Fruit fly (Drosophila melanogaster) whole organism, embryonic: ENCODE results near the gene lectin-37Da.

ENCODE experiments used
- Ada2b ChIP-seq: fragments of 200-800 bp; sonication (Bioruptor generic); IDR thresholded peaks from 2 replicates; pipeline ENCODE4 v1.3.6; 2022; ENCODE audit warnings: missing biosample characterization, missing genetic modification characterization
- Atf3 ChIP-seq: fragments of 200-800 bp; sonication (Bioruptor generic); optimal IDR thresholded peaks from 3 replicates; lab custom pipeline; 2016; ENCODE audit warnings: missing biosample characterization, missing genetic modification characterization
- CG1233 ChIP-seq: fragments of 200-800 bp; sonication (Bioruptor generic); optimal IDR thresholded peaks from 4 replicates; lab custom pipeline; 2018; ENCODE audit warnings: missing biosample characterization, mild to moderate bottlenecking, missing genetic modification characterization
- CG12659 ChIP-seq: fragments of 200-800 bp; sonication (Bioruptor generic); optimal IDR thresholded peaks from 3 replicates; lab custom pipeline; 2017; ENCODE audit warnings: mild to moderate bottlenecking, missing biosample characterization, missing genetic modification reagents, missing genetic modification characterization
- CG14050 ChIP-seq: fragments of 200-800 bp; sonication (Bioruptor generic); IDR thresholded peaks from 3 replicates; pipeline ENCODE4 v1.3.6; 2022; ENCODE audit warnings: missing biosample characterization, missing genetic modification characterization
- CG14710 ChIP-seq: fragments of 200-800 bp; sonication (Bioruptor generic); optimal IDR thresholded peaks from 3 replicates; lab custom pipeline; 2019; ENCODE audit warnings: missing biosample characterization, mild to moderate bottlenecking, missing genetic modification characterization, moderate library complexity
- CG15011 ChIP-seq: fragments of 200-800 bp; sonication (Bioruptor generic); optimal IDR thresholded peaks from 3 replicates; lab custom pipeline; 2018; ENCODE audit warnings: missing biosample characterization, mild to moderate bottlenecking, missing genetic modification characterization
- CG15479 ChIP-seq: fragments of 200-800 bp; sonication (Bioruptor generic); optimal IDR thresholded peaks from 3 replicates; lab custom pipeline; 2019; ENCODE audit warnings: missing biosample characterization, mild to moderate bottlenecking, missing genetic modification characterization, moderate library complexity
- CG1602 ChIP-seq: fragments of 200-800 bp; sonication (Bioruptor generic); optimal IDR thresholded peaks from 3 replicates; lab custom pipeline; 2016; ENCODE audit warnings: missing biosample characterization, missing genetic modification characterization
- CG17359 ChIP-seq: fragments of 200-800 bp; sonication (Bioruptor generic); optimal IDR thresholded peaks from 3 replicates; lab custom pipeline; 2018; ENCODE audit warnings: missing biosample characterization, mild to moderate bottlenecking, missing genetic modification characterization, moderate library complexity
- CG2199 ChIP-seq: fragments of 200-800 bp; sonication (Bioruptor generic); IDR thresholded peaks from 3 replicates; pipeline ENCODE4 v1.3.6; 2022; ENCODE audit warnings: missing biosample characterization, missing genetic modification characterization
- CG2889 ChIP-seq: fragments of 200-800 bp; sonication (Bioruptor generic); IDR thresholded peaks from 3 replicates; pipeline ENCODE4 v1.3.6; 2022; ENCODE audit warnings: missing biosample characterization, missing genetic modification characterization
- CG30403 ChIP-seq: fragments of 200-800 bp; sonication (Bioruptor generic); optimal IDR thresholded peaks from 3 replicates; lab custom pipeline; 2016; ENCODE audit warnings: missing biosample characterization, missing genetic modification characterization
- CG33557 ChIP-seq: fragments of 200-800 bp; sonication (Bioruptor generic); optimal IDR thresholded peaks from 2 replicates; lab custom pipeline; 2019; ENCODE audit warnings: missing biosample characterization, mild to moderate bottlenecking, missing genetic modification characterization, moderate library complexity
- CG4404 ChIP-seq: fragments of 200-800 bp; sonication (Bioruptor generic); IDR thresholded peaks from 2 replicates; pipeline ENCODE4 v1.3.6; 2022; ENCODE audit warnings: missing biosample characterization, missing genetic modification characterization
- CG6175 ChIP-seq: fragments of 200-800 bp; sonication (Bioruptor generic); IDR thresholded peaks from 3 replicates; pipeline ENCODE4 v1.3.6; 2022; ENCODE audit warnings: missing biosample characterization, missing genetic modification characterization
- CG7786 ChIP-seq: fragments of 200-800 bp; sonication (Bioruptor generic); optimal IDR thresholded peaks from 2 replicates; lab custom pipeline; 2016; ENCODE audit warnings: missing biosample characterization, missing genetic modification characterization
- CG8089 ChIP-seq: fragments of 200-800 bp; sonication (Bioruptor generic); optimal IDR thresholded peaks from 3 replicates; lab custom pipeline; 2016; ENCODE audit warnings: missing biosample characterization, missing genetic modification characterization
- CG8290 ChIP-seq, 3 experiments: fragments of 200-800 bp; sonication (Bioruptor generic); optimal IDR thresholded peaks; 2 replicates each; lab custom pipeline; 2016 to 2019; ENCODE audit warnings: missing biosample characterization in 3 of 3, missing genetic modification characterization in 3 of 3, mild to moderate bottlenecking in 2 of 3, moderate library complexity in 1 of 3
- CG9932 ChIP-seq: fragments of 200-800 bp; sonication (Bioruptor generic); IDR thresholded peaks from 2 replicates; pipeline ENCODE4 v1.3.6; 2022; ENCODE audit warnings: missing biosample characterization, missing genetic modification characterization
- CHES-1-like ChIP-seq: fragments of 200-800 bp; sonication (Bioruptor generic); optimal IDR thresholded peaks from 2 replicates; lab custom pipeline; 2016; ENCODE audit warnings: missing biosample characterization, missing genetic modification characterization
- Camta ChIP-seq: fragments of 200-800 bp; sonication (Bioruptor generic); optimal IDR thresholded peaks from 2 replicates; lab custom pipeline; 2016; ENCODE audit warnings: missing biosample characterization, missing genetic modification characterization
- Fer1 ChIP-seq: fragments of 200-800 bp; sonication (Bioruptor generic); optimal IDR thresholded peaks from 2 replicates; lab custom pipeline; 2017; ENCODE audit warnings: missing biosample characterization, mild to moderate bottlenecking, missing genetic modification characterization
- Fer2 ChIP-seq: fragments of 200-800 bp; sonication (Bioruptor generic); optimal IDR thresholded peaks from 2 replicates; lab custom pipeline; 2018; ENCODE audit warnings: missing biosample characterization, mild to moderate bottlenecking, missing genetic modification characterization, moderate library complexity
- Fer3 ChIP-seq: fragments of 200-800 bp; sonication (Bioruptor generic); optimal IDR thresholded peaks from 2 replicates; lab custom pipeline; 2018; ENCODE audit warnings: missing biosample characterization, mild to moderate bottlenecking, missing genetic modification characterization, moderate library complexity
- Hand ChIP-seq: fragments of 200-800 bp; sonication (Bioruptor generic); optimal IDR thresholded peaks from 2 replicates; lab custom pipeline; 2017; ENCODE audit warnings: mild to moderate bottlenecking, missing biosample characterization, missing genetic modification reagents, missing genetic modification characterization
- Hr51 ChIP-seq, 2 experiments: fragments of 200-800 bp; sonication (Bioruptor generic); optimal IDR thresholded peaks; 2 replicates in 1 of 2; 3 replicates in 1 of 2; lab custom pipeline; 2016 to 2018; ENCODE audit warnings: missing biosample characterization in 2 of 2, missing genetic modification characterization in 2 of 2, mild to moderate bottlenecking in 1 of 2, moderate library complexity in 1 of 2
- NK7.1 ChIP-seq: fragments of 200-800 bp; sonication (Bioruptor generic); optimal IDR thresholded peaks from 3 replicates; lab custom pipeline; 2016; ENCODE audit warnings: missing biosample characterization, missing genetic modification characterization
- Ptx1 ChIP-seq: fragments of 200-800 bp; sonication (Bioruptor generic); IDR thresholded peaks from 2 replicates; pipeline ENCODE4 v1.3.6; 2022; ENCODE audit warnings: missing biosample characterization, missing genetic modification characterization
- Ravus ChIP-seq: fragments of 200-800 bp; sonication (Bioruptor generic); IDR thresholded peaks from 2 replicates; pipeline ENCODE4 v1.3.6; 2022; ENCODE audit warnings: missing biosample characterization, missing genetic modification characterization
- Taf1 ChIP-seq: fragments of 200-800 bp; sonication (Bioruptor generic); IDR thresholded peaks from 2 replicates; pipeline ENCODE4 v1.3.6; 2022; ENCODE audit warnings: missing biosample characterization, missing genetic modification characterization
- aop ChIP-seq: fragments of 200-800 bp; sonication (Bioruptor generic); IDR thresholded peaks from 2 replicates; pipeline ENCODE4 v1.3.6; 2022; ENCODE audit warnings: missing biosample characterization, missing genetic modification characterization
- ato ChIP-seq: fragments of 200-800 bp; sonication (Bioruptor generic); IDR thresholded peaks from 2 replicates; pipeline ENCODE4 v1.3.6; 2022; ENCODE audit warnings: missing biosample characterization, missing genetic modification characterization; ENCODE audit not compliant: partially characterized antibody
- cato ChIP-seq: fragments of 200-800 bp; sonication (Bioruptor generic); optimal IDR thresholded peaks from 2 replicates; lab custom pipeline; 2016; ENCODE audit warnings: missing biosample characterization, missing genetic modification characterization, borderline replicate concordance
- cg ChIP-seq: fragments of 200-800 bp; sonication (Bioruptor generic); optimal IDR thresholded peaks from 3 replicates; lab custom pipeline; 2019; ENCODE audit warnings: missing biosample characterization, mild to moderate bottlenecking, missing genetic modification characterization, moderate library complexity
- ci ChIP-seq: fragments of 200-800 bp; sonication (Bioruptor generic); IDR thresholded peaks from 3 replicates; pipeline ENCODE4 v1.3.6; 2022; ENCODE audit warnings: missing biosample characterization, missing genetic modification characterization
- gcm2 ChIP-seq: fragments of 200-800 bp; sonication (Bioruptor generic); optimal IDR thresholded peaks from 2 replicates; lab custom pipeline; 2016; ENCODE audit warnings: missing biosample characterization, missing genetic modification characterization
- lab ChIP-seq: fragments of 200-800 bp; sonication (Bioruptor generic); optimal IDR thresholded peaks from 3 replicates; lab custom pipeline; 2017; ENCODE audit warnings: missing biosample characterization, missing genetic modification characterization, mild to moderate bottlenecking, moderate library complexity, missing genetic modification reagents
- lmd ChIP-seq: fragments of 200-800 bp; sonication (Bioruptor generic); IDR thresholded peaks from 2 replicates; pipeline ENCODE4 v1.3.6; 2022; ENCODE audit warnings: missing biosample characterization, missing genetic modification characterization
- mam ChIP-seq: fragments of 200-800 bp; sonication (Bioruptor generic); optimal IDR thresholded peaks from 3 replicates; lab custom pipeline; 2016; ENCODE audit warnings: missing biosample characterization, missing genetic modification characterization
- pho ChIP-seq: fragments of 200-800 bp; sonication (Bioruptor generic); optimal IDR thresholded peaks from 2 replicates; lab custom pipeline; 2016; ENCODE audit warnings: missing biosample characterization, missing genetic modification characterization
- sens ChIP-seq: fragments of 200-800 bp; sonication (Bioruptor generic); peaks from one replicate; lab custom pipeline; 2016; ENCODE audit warnings: missing biosample characterization, missing genetic modification characterization
- sim ChIP-seq: fragments of 200-800 bp; sonication (Bioruptor generic); IDR thresholded peaks from 2 replicates; pipeline ENCODE4 v1.3.6; 2022; ENCODE audit warnings: missing biosample characterization, missing genetic modification characterization
- sima ChIP-seq: fragments of 200-800 bp; sonication (Bioruptor generic); optimal IDR thresholded peaks from 2 replicates; lab custom pipeline; 2016; ENCODE audit warnings: missing biosample characterization, missing genetic modification characterization
- sr ChIP-seq: fragments of 200-800 bp; sonication (Bioruptor generic); IDR thresholded peaks from 3 replicates; pipeline ENCODE4 v1.3.6; 2022; ENCODE audit warnings: missing biosample characterization, missing genetic modification characterization
- tio ChIP-seq: fragments of 200-800 bp; sonication (Bioruptor generic); optimal IDR thresholded peaks from 2 replicates; lab custom pipeline; 2017; ENCODE audit warnings: missing biosample characterization, missing genetic modification characterization, inconsistent platforms
- trh ChIP-seq: fragments of 200-800 bp; sonication (Bioruptor generic); optimal IDR thresholded peaks from 2 replicates; lab custom pipeline; 2016; ENCODE audit warnings: missing biosample characterization, missing genetic modification characterization
- twi ChIP-seq: fragments of 200-800 bp; optimal IDR thresholded peaks from 2 replicates; lab custom pipeline; 2019; ENCODE audit warnings: missing biosample characterization, mild to moderate bottlenecking, missing genetic modification characterization, moderate library complexity
- zen2 ChIP-seq: fragments of 200-800 bp; sonication (Bioruptor generic); IDR thresholded peaks from 3 replicates; pipeline ENCODE4 v1.3.6; 2022; ENCODE audit warnings: missing biosample characterization, missing genetic modification characterization; ENCODE audit not compliant: partially characterized antibody

Gene lectin-37Da

dm6 chr2L:19439598-19440230, 21.6 kb downstream of the lectin-37Da start (continued):
- TF ChIP-seq pho (GFP tag; lab: Kevin White, UChicago) (peak; percentile 86), cato (GFP tag; lab: Kevin White, UChicago) (peak; percentile 32), Ravus (GFP tag; lab: Robert Waterston, UW) (0 out of 2 replicates have a peak, but pooled peaks have one; percentile 8), Taf1 (GFP tag; lab: Robert Waterston, UW) (peak; percentile 30; the same call in 1 of the 2 replicates), Hand (GFP tag; lab: Kevin White, UChicago) (no peak), CG15479 (GFP tag; lab: Kevin White, UChicago) (no peak), lab (GFP tag; lab: Kevin White, UChicago) (peak; percentile 87), CG12659 (GFP tag; lab: Kevin White, UChicago) (peak; percentile 62), Ada2b (GFP tag; lab: Robert Waterston, UW) (peak; percentile 94), CG30403 (GFP tag; lab: Kevin White, UChicago) (peak; percentile 91), CG1602 (peak; percentile 83), lmd (peak; percentile 82), CG2199 (GFP tag; lab: Robert Waterston, UW) (no peak), Fer3 (peak; percentile 67), CG1233 (GFP tag; lab: Kevin White, UChicago) (peak; percentile 45), Camta (GFP tag; lab: Kevin White, UChicago) (peak; percentile 86), tio (GFP tag; lab: Kevin White, UChicago) (peak; percentile 46), mam (GFP tag; lab: Kevin White, UChicago) (peak; percentile 81), cg (no peak), gcm2 (GFP tag; lab: Kevin White, UChicago) (peak; percentile 57), CG4404 (peak; percentile 53; the same call in 1 of the 2 replicates), NK7.1 (GFP tag; lab: Kevin White, UChicago) (peak; percentile 66), CG15011 (GFP tag; lab: Kevin White, UChicago) (peak; percentile 50), twi (tag; lab: Kevin White, UChicago) (peak; percentile 76), zen2 (GFP tag; lab: Robert Waterston, UW) (no peak), sr (GFP tag; lab: Robert Waterston, UW) (no peak), CG6175 (GFP tag; lab: Robert Waterston, UW) (no peak), ci (peak; percentile 97), CG9932 (GFP tag; lab: Robert Waterston, UW) (peak; percentile 63), CG17359 (tag; lab: Kevin White, UChicago) (peak; percentile 82), CG14050 (GFP tag; lab: Robert Waterston, UW) (peak; percentile 93), Fer1 (GFP tag; lab: Kevin White, UChicago) (peak; percentile 82), trh (GFP tag; lab: Kevin White, UChicago) (peak; percentile 25), CG2889 (GFP tag; lab: Robert Waterston, UW) (peak; percentile 69; the same call in 2 of the 3 replicates), sens (GFP tag; lab: Kevin White, UChicago) (peak; percentile 91), CHES-1-like (GFP tag; lab: Kevin White, UChicago) (peak; percentile 73), CG7786 (GFP tag; lab: Kevin White, UChicago) (peak; percentile 74), sima (GFP tag; lab: Kevin White, UChicago) (no peak), ato (GFP tag; lab: Robert Waterston, UW) (no peak), Fer2 (tag; lab: Kevin White, UChicago) (no peak), CG33557 (GFP tag; lab: Kevin White, UChicago) (peak; percentile 45), Atf3 (GFP tag; lab: Kevin White, UChicago) (peak; percentile 58), CG8089 (GFP tag; lab: Kevin White, UChicago) (peak; percentile 54), CG14710 (peak; percentile 14), CG8290 (GFP tag; optimal IDR thresholded peaks at IDR 0.05; lab: Kevin White, UChicago) (peak; percentile 62), CG8290 (tag; optimal IDR thresholded peaks at IDR 0.05; lab: Kevin White, UChicago) (peak in 1 of 2 experiments; percentile 98), Hr51 (GFP tag; optimal IDR thresholded peaks at IDR 0.05; lab: Kevin White, UChicago) (peak; percentile 87 to 94), sim (GFP tag; lab: Robert Waterston, UW) (no peak), aop (GFP tag; lab: Robert Waterston, UW) (no peak), Ptx1 (GFP tag; lab: Robert Waterston, UW) (peak; percentile 79)
